Worm (Caenorhabditis elegans): ENCODE data around the gene srg-60.

ce11 chrV:2690478-2690877 is 32.0 kb downstream of the srg-60 start:
- no peak for TF ChIP-seq dao-5 (tag; optimal IDR thresholded peaks at IDR 0.05)
- TF ChIP-seq him-1 (tag; optimal IDR thresholded peaks at IDR 0.05), result no peak
- no peak for TF ChIP-seq W03F9.2 (tag; optimal IDR thresholded peaks at IDR 0.05)

Measured in whole organism, L4/young adult.